Fruit fly (Drosophila melanogaster): ENCODE results near the gene nonC.
A peak's percentile ranks its signal among the peaks of the same experiment; 100 is the strongest.

Gene nonC

dm6 chrX:6867175-6868023, 43.1 kb downstream of the nonC start, which contains the start of gene CG14434:
Gene CG14434, minus strand, starts transcription at chrX:6867194.
- no peak for TF ChIP-seq psq (optimal IDR thresholded peaks at IDR 0.05)
- TF ChIP-seq pan (optimal IDR thresholded peaks at IDR 0.05) = no peak
- TF ChIP-seq CG8478 (optimal IDR thresholded peaks at IDR 0.05) = no peak
- no peak for TF ChIP-seq Dll (optimal IDR thresholded peaks at IDR 0.05)
- no peak for TF ChIP-seq EcR (GFP tag; optimal IDR thresholded peaks at IDR 0.05)
- TF ChIP-seq usp (GFP tag; optimal IDR thresholded peaks at IDR 0.05) = no peak

DNA sequence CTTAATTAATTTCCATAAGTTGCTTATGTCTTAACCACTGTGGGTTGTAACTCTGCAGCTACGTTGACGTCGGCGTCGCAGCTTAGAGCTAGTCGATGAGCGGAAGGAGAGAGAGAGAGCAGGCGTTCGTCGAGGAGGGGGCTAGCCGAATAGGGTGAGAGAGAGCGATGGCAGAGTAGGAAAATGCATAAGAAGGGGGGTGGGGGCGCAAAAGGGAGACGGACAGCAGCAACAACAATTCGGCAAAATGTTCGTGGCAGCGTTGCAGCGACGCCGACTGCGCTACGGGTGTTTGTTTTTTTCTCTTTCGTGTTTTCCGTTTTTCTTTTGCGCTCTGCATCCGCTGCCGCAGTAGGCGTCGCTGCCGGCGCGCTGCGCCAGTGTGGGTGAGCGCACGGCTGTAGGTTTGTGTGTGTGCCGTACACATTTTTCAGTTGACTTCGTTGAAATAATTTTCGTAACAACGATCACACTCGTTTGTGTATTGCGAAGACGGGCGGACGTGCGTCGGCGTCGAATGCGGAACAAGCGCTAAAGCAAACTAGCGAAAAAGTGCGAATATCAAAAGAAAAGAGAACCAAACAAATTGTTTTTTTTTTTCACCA, 43.8 kb downstream of the nonC start:
- TF ChIP-seq usp (GFP tag; optimal IDR thresholded peaks at IDR 0.05) (no peak), Dll (optimal IDR thresholded peaks at IDR 0.05) (peak; percentile 30)

dm6 chrX:6868629-6869579, 44.6 kb downstream of the nonC start:
- no peak for TF ChIP-seq CG8478 (optimal IDR thresholded peaks at IDR 0.05)
- TF ChIP-seq psq (optimal IDR thresholded peaks at IDR 0.05) = no peak
- TF ChIP-seq Dll (optimal IDR thresholded peaks at IDR 0.05) = no peak
- no peak for TF ChIP-seq pan (optimal IDR thresholded peaks at IDR 0.05)
- TF ChIP-seq usp (GFP tag; optimal IDR thresholded peaks at IDR 0.05) = no peak
- no peak for TF ChIP-seq EcR (GFP tag; optimal IDR thresholded peaks at IDR 0.05)

DNA sequence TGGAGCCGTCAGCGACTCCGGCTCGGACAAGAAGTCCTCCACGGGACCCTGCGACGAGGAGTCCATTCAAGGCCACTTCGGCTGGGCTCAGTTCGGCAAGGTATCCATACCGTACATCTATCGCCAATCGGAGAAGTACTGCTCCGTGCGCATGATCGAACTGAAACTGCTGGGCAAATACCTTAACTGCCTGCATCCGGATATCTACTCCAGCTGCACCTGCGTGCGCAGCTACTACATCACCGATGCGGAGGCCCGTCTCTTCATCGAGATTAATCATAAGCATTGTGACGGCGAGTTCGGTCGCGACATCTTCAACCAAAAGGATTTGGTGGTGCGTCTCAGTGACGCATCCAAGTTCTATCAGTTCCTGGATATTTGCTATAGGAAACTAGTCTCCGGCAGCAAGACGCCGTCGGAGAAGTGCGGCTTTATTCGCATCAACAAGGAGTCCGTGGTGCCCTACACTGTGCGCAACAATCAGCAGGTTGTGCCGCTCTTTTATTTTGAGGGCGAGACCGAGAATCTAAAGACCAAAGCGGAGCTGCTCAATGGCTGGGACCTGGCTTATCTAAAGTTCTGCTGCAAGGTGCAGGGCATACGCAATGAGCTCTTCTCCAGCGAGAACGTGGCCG, 45.6 kb downstream of the nonC start:
- TF ChIP-seq Dll (optimal IDR thresholded peaks at IDR 0.05) = no peak
- no peak for TF ChIP-seq EcR (GFP tag; optimal IDR thresholded peaks at IDR 0.05)
- no peak for TF ChIP-seq psq (optimal IDR thresholded peaks at IDR 0.05)
- TF ChIP-seq pan (optimal IDR thresholded peaks at IDR 0.05) = no peak
- TF ChIP-seq CG8478 (optimal IDR thresholded peaks at IDR 0.05) = no peak
- TF ChIP-seq usp (GFP tag; optimal IDR thresholded peaks at IDR 0.05) = no peak

DNA sequence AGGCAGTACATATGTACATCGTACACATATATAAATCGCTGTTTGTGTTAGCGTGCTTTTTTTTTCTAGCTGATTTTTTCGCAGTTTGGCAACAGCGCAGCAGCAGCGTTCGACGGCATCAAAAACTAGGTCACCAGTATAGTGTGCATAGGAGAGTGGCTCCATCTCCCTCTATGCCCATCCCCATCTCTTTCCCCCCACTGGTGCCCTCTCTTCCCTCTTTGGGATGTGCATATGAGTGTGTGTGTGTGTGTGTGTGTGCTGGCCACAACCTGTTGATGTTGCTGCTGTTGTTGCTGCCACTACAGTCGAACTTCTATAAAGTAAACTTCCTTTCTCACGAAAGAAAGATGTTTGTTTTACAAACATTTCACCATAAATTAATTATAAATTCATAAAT, 47.5 kb downstream of the nonC start:
- TF ChIP-seq CG8478 (optimal IDR thresholded peaks at IDR 0.05) (no peak), EcR (GFP tag; optimal IDR thresholded peaks at IDR 0.05) (no peak), usp (GFP tag; optimal IDR thresholded peaks at IDR 0.05) (no peak), psq (optimal IDR thresholded peaks at IDR 0.05) (no peak), pan (optimal IDR thresholded peaks at IDR 0.05) (no peak), Dll (optimal IDR thresholded peaks at IDR 0.05) (no peak)

- TF ChIP-seq Dll (optimal IDR thresholded peaks at IDR 0.05) = no peak
These were observed 50.7 kb downstream of the nonC start for dm6 chrX:6874918-6875454.

DNA sequence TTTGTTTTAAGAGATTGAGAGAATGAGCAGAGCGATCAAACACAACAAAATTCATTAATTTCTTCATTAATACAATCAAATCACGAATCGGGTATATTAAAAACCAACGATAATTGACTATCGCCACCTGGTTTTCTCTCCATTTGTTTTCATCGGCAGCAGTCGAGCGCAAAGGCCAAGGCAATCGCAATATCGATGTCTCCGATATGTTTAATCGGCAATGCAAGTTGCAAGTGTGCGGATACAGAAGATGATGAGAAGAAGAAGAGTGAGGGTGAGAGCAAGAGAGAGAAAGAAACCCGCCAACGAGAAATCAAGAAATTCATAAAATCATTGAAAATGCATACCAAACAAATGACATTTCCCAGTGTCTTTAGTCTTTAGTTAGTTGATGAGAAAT, 51.5 kb downstream of the nonC start:
- TF ChIP-seq psq (optimal IDR thresholded peaks at IDR 0.05) = no peak
- no peak for TF ChIP-seq usp (GFP tag; optimal IDR thresholded peaks at IDR 0.05)
- no peak for TF ChIP-seq pan (optimal IDR thresholded peaks at IDR 0.05)
- TF ChIP-seq CG8478 (optimal IDR thresholded peaks at IDR 0.05) = no peak
- no peak for TF ChIP-seq EcR (GFP tag; optimal IDR thresholded peaks at IDR 0.05)

- no peak for TF ChIP-seq pan (optimal IDR thresholded peaks at IDR 0.05)
- no peak for TF ChIP-seq psq (optimal IDR thresholded peaks at IDR 0.05)
These were observed 52.0 kb downstream of the nonC start for dm6 chrX:6876343-6876742.
